Fruit fly (Drosophila melanogaster) whole organism, embryonic: ENCODE data around the gene CG15012.
A peak's percentile ranks its signal among the peaks of the same experiment; 100 is the strongest.

Source experiments
- CG10209 ChIP-seq: fragments of 200-800 bp; sonication (Bioruptor generic); optimal IDR thresholded peaks from 3 replicates; lab custom pipeline; 2017; ENCODE audit warnings: missing biosample characterization, mild to moderate bottlenecking, missing genetic modification characterization, missing genetic modification reagents
- CG10431 ChIP-seq: fragments of 200-800 bp; sonication (Bioruptor generic); optimal IDR thresholded peaks from 3 replicates; lab custom pipeline; 2018; ENCODE audit warnings: missing biosample characterization, mild to moderate bottlenecking, missing genetic modification characterization
- CG1233 ChIP-seq: fragments of 200-800 bp; sonication (Bioruptor generic); optimal IDR thresholded peaks from 4 replicates; lab custom pipeline; 2018; ENCODE audit warnings: missing biosample characterization, mild to moderate bottlenecking, missing genetic modification characterization
- CG13123 ChIP-seq: fragments of 200-800 bp; sonication (Bioruptor generic); optimal IDR thresholded peaks from 2 replicates; lab custom pipeline; 2016; ENCODE audit warnings: missing biosample characterization, missing genetic modification characterization
- CG14860 ChIP-seq: fragments of 200-800 bp; sonication (Bioruptor generic); IDR thresholded peaks from 3 replicates; pipeline ENCODE4 v1.3.6; 2022; ENCODE audit warnings: missing biosample characterization, missing genetic modification characterization; ENCODE audit not compliant: partially characterized antibody
- CG1603 ChIP-seq: fragments of 200-800 bp; sonication (Bioruptor generic); optimal IDR thresholded peaks from 2 replicates; lab custom pipeline; 2019; ENCODE audit warnings: missing biosample characterization, mild to moderate bottlenecking, missing genetic modification characterization, moderate library complexity
- CG16815 ChIP-seq: fragments of 200-800 bp; sonication (Bioruptor generic); optimal IDR thresholded peaks from 3 replicates; lab custom pipeline; 2017; ENCODE audit warnings: missing biosample characterization, mild to moderate bottlenecking, missing genetic modification characterization
- CG17186 ChIP-seq: fragments of 200-800 bp; sonication (Bioruptor generic); optimal IDR thresholded peaks from 3 replicates; lab custom pipeline; 2017; ENCODE audit warnings: missing biosample characterization, missing genetic modification reagents, missing genetic modification characterization
- CG17328 ChIP-seq: fragments of 200-800 bp; sonication (Bioruptor generic); IDR thresholded peaks from 2 replicates; pipeline ENCODE4 v1.3.6; 2022; ENCODE audit warnings: missing biosample characterization, missing genetic modification characterization
- CG1832 ChIP-seq: fragments of 200-800 bp; sonication (Bioruptor generic); optimal IDR thresholded peaks from 2 replicates; lab custom pipeline; 2017; ENCODE audit warnings: missing biosample characterization, mild to moderate bottlenecking, missing genetic modification characterization, inconsistent platforms
- CG2199 ChIP-seq: fragments of 200-800 bp; sonication (Bioruptor generic); IDR thresholded peaks from 3 replicates; pipeline ENCODE4 v1.3.6; 2022; ENCODE audit warnings: missing biosample characterization, missing genetic modification characterization
- CG3065 ChIP-seq: fragments of 200-800 bp; sonication (Bioruptor generic); optimal IDR thresholded peaks from 2 replicates; lab custom pipeline; 2016; ENCODE audit warnings: missing biosample characterization, missing genetic modification characterization
- CG34376 ChIP-seq: fragments of 200-800 bp; sonication (Bioruptor generic); optimal IDR thresholded peaks from 2 replicates; lab custom pipeline; 2018; ENCODE audit warnings: missing biosample characterization, mild to moderate bottlenecking, missing genetic modification characterization
- CG34422 ChIP-seq: fragments of 200-800 bp; sonication (Bioruptor generic); IDR thresholded peaks from 3 replicates; pipeline ENCODE4 v1.3.6; 2022; ENCODE audit warnings: missing biosample characterization, missing genetic modification characterization
- CG4617 ChIP-seq: fragments of 200-800 bp; sonication (Bioruptor generic); optimal IDR thresholded peaks from 3 replicates; lab custom pipeline; 2016; ENCODE audit warnings: missing biosample characterization, missing genetic modification characterization, borderline replicate concordance
- CG6654 ChIP-seq: fragments of 200-800 bp; sonication (Bioruptor generic); optimal IDR thresholded peaks from 2 replicates; lab custom pipeline; 2017; ENCODE audit warnings: missing biosample characterization, mild to moderate bottlenecking, missing genetic modification characterization
- CG6791 ChIP-seq: fragments of 200-800 bp; sonication (Bioruptor generic); IDR thresholded peaks from 3 replicates; pipeline ENCODE4 v1.3.6; 2022; ENCODE audit warnings: missing biosample characterization, missing genetic modification characterization; ENCODE audit not compliant: partially characterized antibody
- CG7372 ChIP-seq: fragments of 200-800 bp; sonication (Bioruptor generic); IDR thresholded peaks from 2 replicates; pipeline ENCODE4 v1.3.6; 2022; ENCODE audit warnings: missing biosample characterization, missing genetic modification characterization
- CG8765 ChIP-seq: fragments of 200-800 bp; sonication (Bioruptor generic); IDR thresholded peaks from 2 replicates; pipeline ENCODE4 v1.3.6; 2022; ENCODE audit warnings: missing biosample characterization, missing genetic modification characterization
- Chrac-16 ChIP-seq: fragments of 200-800 bp; sonication (Bioruptor generic); optimal IDR thresholded peaks from 3 replicates; lab custom pipeline; 2016; ENCODE audit warnings: missing biosample characterization, missing genetic modification characterization
- CkIIα-i1 ChIP-seq: fragments of 200-800 bp; sonication (Bioruptor generic); IDR thresholded peaks from 2 replicates; pipeline ENCODE4 v1.3.6; 2022; ENCODE audit warnings: missing biosample characterization, missing genetic modification characterization
- CoRest ChIP-seq: fragments of 200-800 bp; sonication (Bioruptor generic); optimal IDR thresholded peaks from 3 replicates; lab custom pipeline; 2018; ENCODE audit warnings: missing biosample characterization, mild to moderate bottlenecking, missing genetic modification characterization, moderate library complexity
- Dfd ChIP-seq, 2 experiments: fragments of >200 bp; optimal IDR thresholded peaks; 2 replicates each; lab custom pipeline; 2017; ENCODE audit warnings: missing biosample characterization in 2 of 2, missing genetic modification characterization in 2 of 2
- Dp ChIP-seq: fragments of 200-800 bp; sonication (Bioruptor generic); optimal IDR thresholded peaks from 2 replicates; lab custom pipeline; 2018; ENCODE audit warnings: missing biosample characterization, mild to moderate bottlenecking, missing genetic modification characterization, moderate library complexity
- Fer3 ChIP-seq: fragments of 200-800 bp; sonication (Bioruptor generic); optimal IDR thresholded peaks from 2 replicates; lab custom pipeline; 2018; ENCODE audit warnings: missing biosample characterization, mild to moderate bottlenecking, missing genetic modification characterization, moderate library complexity
- HLH3B ChIP-seq: fragments of 200-800 bp; sonication (Bioruptor generic); IDR thresholded peaks from 2 replicates; pipeline ENCODE4 v1.3.6; 2022; ENCODE audit warnings: missing biosample characterization, missing genetic modification characterization
- Kr ChIP-seq: fragments of 200-800 bp; sonication (Bioruptor generic); optimal IDR thresholded peaks from 2 replicates; lab custom pipeline; 2017; ENCODE audit warnings: missing biosample characterization, mild to moderate bottlenecking, missing genetic modification characterization
- Lim3 ChIP-seq: fragments of 200-800 bp; sonication (Bioruptor generic); IDR thresholded peaks from 2 replicates; pipeline ENCODE4 v1.3.6; 2022; ENCODE audit warnings: missing biosample characterization, missing genetic modification characterization
- Lpt ChIP-seq: fragments of >200 bp; optimal IDR thresholded peaks from 2 replicates; lab custom pipeline; 2018; ENCODE audit warnings: missing biosample characterization, missing genetic modification characterization
- Neu2 ChIP-seq: fragments of 200-800 bp; sonication (Bioruptor generic); optimal IDR thresholded peaks from 3 replicates; lab custom pipeline; 2016; ENCODE audit warnings: missing biosample characterization, missing genetic modification characterization, borderline replicate concordance
- Nf-YB ChIP-seq: fragments of 200-800 bp; sonication (Bioruptor generic); optimal IDR thresholded peaks from 3 replicates; lab custom pipeline; 2019; ENCODE audit warnings: missing biosample characterization, mild to moderate bottlenecking, missing genetic modification characterization, moderate library complexity
- Optix ChIP-seq: fragments of 200-800 bp; sonication (Bioruptor generic); IDR thresholded peaks from 3 replicates; pipeline ENCODE4 v1.3.6; 2022; ENCODE audit warnings: missing biosample characterization, missing genetic modification characterization
- Trl ChIP-seq, 3 experiments: fragments of >200 bp in 2 of 3; fragments of 200-800 bp in 1 of 3; sonication (Bioruptor generic) in 1 of 3; optimal IDR thresholded peaks; 2 replicates in 1 of 3; 3 replicates in 2 of 3; lab custom pipeline; 2016 to 2017; ENCODE audit warnings: missing biosample characterization in 1 of 3, missing genetic modification characterization in 1 of 3
- Vsx1 ChIP-seq: fragments of 200-800 bp; sonication (Bioruptor generic); optimal IDR thresholded peaks from 2 replicates; lab custom pipeline; 2017; ENCODE audit warnings: missing biosample characterization, mild to moderate bottlenecking, missing genetic modification characterization, missing genetic modification reagents
- Xbp1 ChIP-seq: fragments of 200-800 bp; sonication (Bioruptor generic); optimal IDR thresholded peaks from 3 replicates; lab custom pipeline; 2016; ENCODE audit warnings: missing biosample characterization, mild to moderate bottlenecking, missing genetic modification characterization
- Xrp1 ChIP-seq: fragments of 200-800 bp; sonication (Bioruptor generic); IDR thresholded peaks from 2 replicates; pipeline ENCODE4 v1.3.6; 2022; ENCODE audit warnings: missing biosample characterization, missing genetic modification characterization
- cato ChIP-seq: fragments of 200-800 bp; sonication (Bioruptor generic); optimal IDR thresholded peaks from 2 replicates; lab custom pipeline; 2016; ENCODE audit warnings: missing biosample characterization, missing genetic modification characterization, borderline replicate concordance
- caup ChIP-seq: fragments of 200-800 bp; sonication (Bioruptor generic); optimal IDR thresholded peaks from 3 replicates; lab custom pipeline; 2017; ENCODE audit warnings: missing biosample characterization, mild to moderate bottlenecking, missing genetic modification characterization, moderate library complexity; ENCODE audit not compliant: severe bottlenecking
- da ChIP-seq: fragments of 200-800 bp; sonication (Bioruptor generic); optimal IDR thresholded peaks from 2 replicates; lab custom pipeline; 2016; ENCODE audit warnings: missing biosample characterization, missing genetic modification characterization
- hkb ChIP-seq, 2 experiments: fragments of 200-800 bp in 1 of 2; fragments of >200 bp in 1 of 2; sonication (Bioruptor generic) in 1 of 2; IDR thresholded peaks in 1 of 2; optimal IDR thresholded peaks in 1 of 2; 2 replicates each; pipeline versions ENCODE4 v1.3.6 to Lab custom; 2017 to 2022; ENCODE audit warnings: missing biosample characterization in 1 of 2, missing genetic modification characterization in 1 of 2
- insv ChIP-seq, 2 experiments: fragments of 200-800 bp; sonication (Bioruptor generic); optimal IDR thresholded peaks; 3 replicates each; lab custom pipeline; 2016 to 2018; ENCODE audit warnings: missing biosample characterization in 2 of 2, missing genetic modification characterization in 2 of 2
- ken ChIP-seq: fragments of 200-800 bp; sonication (Bioruptor generic); IDR thresholded peaks from 3 replicates; pipeline ENCODE4 v1.3.6; 2022; ENCODE audit warnings: missing biosample characterization, missing genetic modification characterization
- klu ChIP-seq: fragments of 200-800 bp; sonication (Bioruptor generic); IDR thresholded peaks from 2 replicates; pipeline ENCODE4 v1.3.6; 2022; ENCODE audit warnings: missing biosample characterization, missing genetic modification characterization
- maf-S ChIP-seq: fragments of 200-800 bp; sonication (Bioruptor generic); optimal IDR thresholded peaks from 2 replicates; lab custom pipeline; 2016; ENCODE audit warnings: missing biosample characterization, missing genetic modification characterization
- sqz ChIP-seq: fragments of 200-800 bp; sonication (Bioruptor generic); optimal IDR thresholded peaks from 3 replicates; lab custom pipeline; 2018; ENCODE audit warnings: missing biosample characterization, mild to moderate bottlenecking, missing genetic modification characterization
- tap ChIP-seq: fragments of 200-800 bp; optimal IDR thresholded peaks from 3 replicates; lab custom pipeline; 2019; ENCODE audit warnings: missing biosample characterization, mild to moderate bottlenecking, missing genetic modification characterization, moderate library complexity
- tll ChIP-seq, 2 experiments: fragments of 200-800 bp in 1 of 2; fragments of >200 bp in 1 of 2; sonication (Bioruptor generic) in 1 of 2; optimal IDR thresholded peaks; 2 replicates each; lab custom pipeline; 2017 to 2019; ENCODE audit warnings: missing biosample characterization in 2 of 2, missing genetic modification characterization in 2 of 2, mild to moderate bottlenecking in 1 of 2, moderate library complexity in 1 of 2
- ttk ChIP-seq: fragments of 200-800 bp; sonication (Bioruptor generic); IDR thresholded peaks from 2 replicates; pipeline ENCODE4 v2.1.2; 2022; ENCODE audit warnings: missing biosample characterization, missing genetic modification characterization
- wor ChIP-seq: fragments of 200-800 bp; sonication (Bioruptor generic); IDR thresholded peaks from 2 replicates; pipeline ENCODE4 v1.3.6; 2022; ENCODE audit warnings: missing biosample characterization, missing genetic modification characterization
- zen ChIP-seq: fragments of 200-800 bp; sonication (Bioruptor generic); optimal IDR thresholded peaks from 3 replicates; lab custom pipeline; 2018; ENCODE audit warnings: missing biosample characterization, mild to moderate bottlenecking, missing genetic modification characterization, moderate library complexity

CG15012 gene

DNA sequence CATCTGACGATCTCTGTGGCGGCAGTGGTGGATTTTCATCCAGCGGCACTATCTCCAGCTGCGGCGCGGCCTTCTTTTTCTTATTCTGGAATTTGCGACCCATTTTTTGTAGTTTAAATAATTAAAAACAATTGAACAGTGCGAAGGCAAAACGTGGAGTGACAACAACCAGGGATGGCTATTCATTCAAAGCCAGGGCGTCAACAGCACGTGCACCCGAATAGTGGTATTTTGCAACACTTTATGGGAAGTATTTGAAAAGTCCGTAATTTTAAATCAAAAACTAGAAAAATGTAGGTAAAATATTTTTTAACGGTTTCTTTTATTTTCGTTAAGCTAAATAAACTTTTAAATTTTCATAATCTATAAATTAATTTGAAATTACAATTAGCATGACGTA, 9.4 kb downstream of the CG15012 start, which contains the start of gene CG11583 (continued):
- TF ChIP-seq CG13123 (GFP tag; lab: Kevin White, UChicago): no peak
- TF ChIP-seq CG34422 (GFP tag; lab: Robert Waterston, UW): peak; percentile 63; the same call in 1 of the 3 replicates
- peak; percentile 28 for TF ChIP-seq Chrac-16 (GFP tag; lab: Kevin White, UChicago)
- no peak for TF ChIP-seq CG14860 (GFP tag; lab: Robert Waterston, UW)
- TF ChIP-seq Optix (GFP tag; lab: Robert Waterston, UW): no peak
- TF ChIP-seq CG4617 (GFP tag; lab: Kevin White, UChicago): peak; percentile 61
- TF ChIP-seq CkIIα-i1 (GFP tag; lab: Robert Waterston, UW): no peak
- TF ChIP-seq CG7372: no peak
- TF ChIP-seq CG1233 (GFP tag; lab: Kevin White, UChicago): no peak
- TF ChIP-seq cato (GFP tag; lab: Kevin White, UChicago): no peak
- no peak for TF ChIP-seq CG10431 (GFP tag; lab: Kevin White, UChicago)
- no peak for TF ChIP-seq tap (tag; lab: Kevin White, UChicago)
- TF ChIP-seq ttk (GFP tag; lab: Robert Waterston, UW): no peak
- peak; percentile 34 for TF ChIP-seq maf-S (GFP tag; lab: Kevin White, UChicago)
- TF ChIP-seq CG16815 (GFP tag; lab: Kevin White, UChicago): no peak
- TF ChIP-seq HLH3B (GFP tag; lab: Robert Waterston, UW): no peak
- no peak for TF ChIP-seq CG2199
- TF ChIP-seq CG3065 (GFP tag; lab: Kevin White, UChicago): no peak
- no peak for TF ChIP-seq ken (GFP tag; lab: Robert Waterston, UW)
- TF ChIP-seq Nf-YB: no peak
- peak; percentile 74 for TF ChIP-seq Dp (GFP tag; lab: Kevin White, UChicago)
- peak; percentile 62 for TF ChIP-seq CG17186 (GFP tag; lab: Kevin White, UChicago)
- TF ChIP-seq Vsx1 (GFP tag; lab: Kevin White, UChicago): no peak
- TF ChIP-seq CG1832 (GFP tag; lab: Kevin White, UChicago): no peak
- no peak for TF ChIP-seq CoRest (tag; lab: Kevin White, UChicago)
- TF ChIP-seq wor (GFP tag; lab: Robert Waterston, UW): no peak
- TF ChIP-seq tll (GFP tag; optimal IDR thresholded peaks at IDR 0.05; lab: Kevin White, UChicago): no peak
- no peak for TF ChIP-seq CG17328 (GFP tag; lab: Robert Waterston, UW)
- TF ChIP-seq caup (GFP tag; lab: Kevin White, UChicago): no peak
- no peak for TF ChIP-seq CG8765
- TF ChIP-seq Xrp1 (GFP tag; lab: Robert Waterston, UW): peak; percentile 35; the same call in 1 of the 2 replicates
- TF ChIP-seq Xbp1 (GFP tag; lab: Kevin White, UChicago): peak; percentile 64
- no peak for TF ChIP-seq CG6654 (GFP tag; lab: Kevin White, UChicago)
- no peak for TF ChIP-seq sqz (GFP tag; lab: Kevin White, UChicago)
- no peak for TF ChIP-seq hkb (optimal IDR thresholded peaks at IDR 0.05; lab: Kevin White, UChicago)
- peak; percentile 16; the same call in 1 of the 2 replicates for TF ChIP-seq hkb (GFP tag; IDR thresholded peaks at IDR 0.05; lab: Robert Waterston, UW)
- no peak for TF ChIP-seq Lim3 (GFP tag; lab: Robert Waterston, UW)
- TF ChIP-seq Dfd (GFP tag; optimal IDR thresholded peaks at IDR 0.05; lab: Kevin White, UChicago): no peak
- peak; percentile 64 for TF ChIP-seq CG1603 (tag; lab: Kevin White, UChicago)
- no peak for TF ChIP-seq Fer3 (tag; lab: Kevin White, UChicago)
- no peak for TF ChIP-seq Kr (GFP tag; lab: Kevin White, UChicago)
- TF ChIP-seq zen (tag; lab: Kevin White, UChicago): peak; percentile 8
- no peak for TF ChIP-seq Neu2
- TF ChIP-seq klu (GFP tag; lab: Robert Waterston, UW): no peak
- no peak for TF ChIP-seq Lpt (GFP tag; lab: Kevin White, UChicago)
- no peak for TF ChIP-seq CG6791
- TF ChIP-seq insv (GFP tag; optimal IDR thresholded peaks at IDR 0.05; lab: Kevin White, UChicago): no peak
- no peak for TF ChIP-seq da
- no peak for TF ChIP-seq CG10209 (GFP tag; lab: Kevin White, UChicago)
- no peak for TF ChIP-seq Trl (optimal IDR thresholded peaks at IDR 0.05; lab: Kevin White, UChicago)
- TF ChIP-seq Trl (GFP tag; optimal IDR thresholded peaks at IDR 0.05; lab: Kevin White, UChicago): peak; percentile 34
- TF ChIP-seq CG34376: no peak
